Worm (Caenorhabditis elegans): Measurements from ENCODE around the gene C46C2.7.
"Not testable (repeated sequence)": the region's sequence is repeated elsewhere in the genome, so short reads cannot be mapped to it uniquely, and the experiment has no call there.

DNA sequence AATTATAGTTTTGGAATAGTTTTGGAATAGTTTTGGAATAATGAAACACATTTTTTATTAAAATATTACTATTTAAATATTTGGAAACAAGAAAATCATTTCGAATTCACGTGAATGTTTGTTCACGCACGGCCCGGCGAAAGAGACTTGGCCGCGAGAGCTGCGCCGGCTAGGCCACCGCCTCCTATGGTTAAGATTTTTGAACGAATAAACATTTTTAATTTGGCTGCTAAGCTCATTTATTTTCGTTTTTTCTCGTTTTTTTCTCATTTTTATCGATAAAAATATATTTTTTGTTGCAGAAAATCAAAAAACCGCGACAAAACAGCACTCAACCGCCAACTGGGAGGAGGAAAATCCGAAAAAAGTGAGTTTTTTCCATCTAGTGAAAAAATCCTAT is at the start of gene C46C2.7:
- not testable (repeated sequence) for TF ChIP-seq him-1, W03F9.2 (tag; optimal IDR thresholded peaks at IDR 0.05)

Measured in whole organism, L4/young adult.